Worm (Caenorhabditis elegans): ENCODE data around the gene C09B9.1.
"Not testable (repeated sequence)": the region's sequence is repeated elsewhere in the genome, so short reads cannot be mapped to it uniquely, and the experiment has no call there.

Gene C09B9.1

ce11 chrIV:5037489-5037888 is at the start of gene C09B9.1:
Gene C09B9.1, plus strand, starts transcription at chrIV:5037789.
- no peak for TF ChIP-seq dao-5 (tag; optimal IDR thresholded peaks at IDR 0.05)
- no peak for TF ChIP-seq W03F9.2 (tag; optimal IDR thresholded peaks at IDR 0.05)
- TF ChIP-seq him-1 (tag; optimal IDR thresholded peaks at IDR 0.05): no peak

- TF ChIP-seq W03F9.2 (tag; optimal IDR thresholded peaks at IDR 0.05) (no peak), dao-5 (tag; optimal IDR thresholded peaks at IDR 0.05) (no peak), him-1 (tag; optimal IDR thresholded peaks at IDR 0.05) (no peak)
Measured at ce11 chrIV:4988531-4988930, 49.1 kb upstream of the C09B9.1 start, which contains the start of gene E03H12.7. Gene E03H12.7, minus strand, starts transcription at chrIV:4988631.

ce11 chrIV:4992089-4992488 is 45.5 kb upstream of the C09B9.1 start, which contains the start of gene str-162:
Gene str-162, plus strand, starts transcription at chrIV:4992389.
- no peak for TF ChIP-seq him-1 (tag; optimal IDR thresholded peaks at IDR 0.05)
- TF ChIP-seq dao-5 (tag; optimal IDR thresholded peaks at IDR 0.05): no peak
- TF ChIP-seq W03F9.2 (tag; optimal IDR thresholded peaks at IDR 0.05): no peak

- TF ChIP-seq W03F9.2 (tag; optimal IDR thresholded peaks at IDR 0.05) (no peak), dao-5 (tag; optimal IDR thresholded peaks at IDR 0.05) (no peak), him-1 (tag; optimal IDR thresholded peaks at IDR 0.05) (no peak)
Measured at ce11 chrIV:4993128-4993527, 44.5 kb upstream of the C09B9.1 start.

ce11 chrIV:4995842-4996241 is 41.7 kb upstream of the C09B9.1 start, which contains the start of gene ssq-2:
Gene ssq-2, plus strand, starts transcription at chrIV:4996142.
- no peak for TF ChIP-seq dao-5 (tag; optimal IDR thresholded peaks at IDR 0.05)
- TF ChIP-seq him-1 (tag; optimal IDR thresholded peaks at IDR 0.05): no peak
- no peak for TF ChIP-seq W03F9.2 (tag; optimal IDR thresholded peaks at IDR 0.05)

- no peak for TF ChIP-seq W03F9.2 (tag; optimal IDR thresholded peaks at IDR 0.05)
- TF ChIP-seq him-1 (tag; optimal IDR thresholded peaks at IDR 0.05): no peak
- TF ChIP-seq dao-5 (tag; optimal IDR thresholded peaks at IDR 0.05): no peak
Measured at ce11 chrIV:4996956-4997355, 40.6 kb upstream of the C09B9.1 start.

ce11 chrIV:5002448-5002847 is 35.1 kb upstream of the C09B9.1 start, which contains the start of gene pes-1:
Gene pes-1, plus strand, starts transcription at chrIV:5002748.
- TF ChIP-seq W03F9.2 (tag; optimal IDR thresholded peaks at IDR 0.05): no peak
- no peak for TF ChIP-seq him-1 (tag; optimal IDR thresholded peaks at IDR 0.05)
- no peak for TF ChIP-seq dao-5 (tag; optimal IDR thresholded peaks at IDR 0.05)

- no peak for TF ChIP-seq dao-5 (tag; optimal IDR thresholded peaks at IDR 0.05)
- no peak for TF ChIP-seq W03F9.2 (tag; optimal IDR thresholded peaks at IDR 0.05)
- TF ChIP-seq him-1 (tag; optimal IDR thresholded peaks at IDR 0.05): no peak
Measured at ce11 chrIV:5005154-5005553, 32.4 kb upstream of the C09B9.1 start.

ce11 chrIV:5008378-5008777 is 29.2 kb upstream of the C09B9.1 start, which contains the start of gene srm-2:
Gene srm-2, plus strand, starts transcription at chrIV:5008678.
- TF ChIP-seq him-1 (tag; optimal IDR thresholded peaks at IDR 0.05) (no peak), dao-5 (tag; optimal IDR thresholded peaks at IDR 0.05) (no peak), W03F9.2 (tag; optimal IDR thresholded peaks at IDR 0.05) (no peak)

- TF ChIP-seq him-1 (tag; optimal IDR thresholded peaks at IDR 0.05) (no peak), W03F9.2 (tag; optimal IDR thresholded peaks at IDR 0.05) (no peak), dao-5 (tag; optimal IDR thresholded peaks at IDR 0.05) (no peak)
Measured at ce11 chrIV:5012241-5012640, 25.3 kb upstream of the C09B9.1 start, which contains the start of gene srm-1. Gene srm-1, plus strand, starts transcription at chrIV:5012541.

ce11 chrIV:5016461-5016860 is 21.1 kb upstream of the C09B9.1 start, which contains the start of gene ssq-4:
Gene ssq-4, plus strand, starts transcription at chrIV:5016479.
- not testable (repeated sequence) for TF ChIP-seq dao-5, W03F9.2, him-1 (tag; optimal IDR thresholded peaks at IDR 0.05)

- TF ChIP-seq W03F9.2, him-1, dao-5 (tag; optimal IDR thresholded peaks at IDR 0.05): not testable (repeated sequence)
Measured at ce11 chrIV:5017075-5017474, 20.5 kb upstream of the C09B9.1 start, which contains the start of gene T28H11.7. Gene T28H11.7, minus strand, starts transcription at chrIV:5017175.

- TF ChIP-seq W03F9.2 (tag; optimal IDR thresholded peaks at IDR 0.05) (no peak), him-1 (tag; optimal IDR thresholded peaks at IDR 0.05) (no peak), dao-5 (tag; optimal IDR thresholded peaks at IDR 0.05) (no peak)
Measured at ce11 chrIV:5020533-5020932, 17.1 kb upstream of the C09B9.1 start, which contains the start of gene T28H11.8. Gene T28H11.8, minus strand, starts transcription at chrIV:5020633.

- no peak for TF ChIP-seq dao-5 (tag; optimal IDR thresholded peaks at IDR 0.05)
- TF ChIP-seq W03F9.2 (tag; optimal IDR thresholded peaks at IDR 0.05): no peak
Measured at ce11 chrIV:5025646-5026045, 11.9 kb upstream of the C09B9.1 start, which contains the start of gene C09B9.85. Gene C09B9.85, minus strand, starts transcription at chrIV:5025746.

- TF ChIP-seq him-1 (tag; optimal IDR thresholded peaks at IDR 0.05) (no peak), W03F9.2 (tag; optimal IDR thresholded peaks at IDR 0.05) (no peak), dao-5 (tag; optimal IDR thresholded peaks at IDR 0.05) (no peak)
Measured at ce11 chrIV:5028978-5029377, 8.6 kb upstream of the C09B9.1 start, which contains the start of the genes best-6 and C09B9.2. Gene best-6, minus strand, starts transcription at chrIV:5029078. Gene C09B9.2, plus strand, starts transcription at chrIV:5029291.

Measured in whole organism, L4/young adult.